Fruit fly (Drosophila melanogaster) whole organism, adult: ENCODE results near the gene SoxN.

Source experiments
- CG11617 ChIP-seq: fragments of 200-800 bp; sonication (Bioruptor generic); optimal IDR thresholded peaks from 2 replicates; lab custom pipeline; 2017; ENCODE audit warnings: mild to moderate bottlenecking, missing biosample characterization, missing genetic modification reagents, missing genetic modification characterization
- CG1620 ChIP-seq: fragments of 200-800 bp; sonication (Bioruptor generic); optimal IDR thresholded peaks from 2 replicates; lab custom pipeline; 2016; ENCODE audit warnings: missing biosample characterization, missing genetic modification characterization
- CG5204 ChIP-seq: fragments of 200-800 bp; sonication (Bioruptor generic); optimal IDR thresholded peaks from 2 replicates; lab custom pipeline; 2016; ENCODE audit warnings: missing biosample characterization, missing genetic modification characterization
- CG7045 ChIP-seq: fragments of 200-800 bp; sonication (Bioruptor generic); optimal IDR thresholded peaks from 2 replicates; lab custom pipeline; 2017; ENCODE audit warnings: missing biosample characterization, mild to moderate bottlenecking, missing genetic modification characterization
- Crg-1 ChIP-seq: fragments of 200-800 bp; sonication (Bioruptor generic); optimal IDR thresholded peaks from 2 replicates; lab custom pipeline; 2016; ENCODE audit warnings: missing biosample characterization, missing genetic modification characterization
- Hr96 ChIP-seq: fragments of 200-800 bp; sonication (Bioruptor generic); optimal IDR thresholded peaks from 2 replicates; lab custom pipeline; 2016; ENCODE audit warnings: missing biosample characterization, missing genetic modification characterization
- Mnt ChIP-seq: fragments of 200-800 bp; sonication (Bioruptor generic); optimal IDR thresholded peaks from 2 replicates; lab custom pipeline; 2016; ENCODE audit warnings: missing biosample characterization, mild to moderate bottlenecking, missing genetic modification characterization
- cnc ChIP-seq, 2 experiments: fragments of >200 bp; optimal IDR thresholded peaks; 2 replicates each; lab custom pipeline; 2017
- kay ChIP-seq: fragments of 200-800 bp; sonication (Bioruptor generic); peaks from one replicate; lab custom pipeline; 2016; ENCODE audit warnings: missing biosample characterization, missing genetic modification characterization, borderline replicate concordance
- ovo ChIP-seq: fragments of 200-800 bp; sonication (Bioruptor generic); optimal IDR thresholded peaks from 2 replicates; lab custom pipeline; 2016; ENCODE audit warnings: missing biosample characterization, missing genetic modification characterization
- pad ChIP-seq: fragments of 200-800 bp; sonication (Bioruptor generic); optimal IDR thresholded peaks from 3 replicates; lab custom pipeline; 2017; ENCODE audit warnings: missing biosample characterization, missing genetic modification characterization, mild to moderate bottlenecking, moderate library complexity, missing genetic modification reagents
- tj ChIP-seq: fragments of 200-800 bp; sonication (Bioruptor generic); optimal IDR thresholded peaks from 3 replicates; lab custom pipeline; 2017; ENCODE audit warnings: missing biosample characterization, mild to moderate bottlenecking, missing genetic modification characterization, moderate library complexity

DNA sequence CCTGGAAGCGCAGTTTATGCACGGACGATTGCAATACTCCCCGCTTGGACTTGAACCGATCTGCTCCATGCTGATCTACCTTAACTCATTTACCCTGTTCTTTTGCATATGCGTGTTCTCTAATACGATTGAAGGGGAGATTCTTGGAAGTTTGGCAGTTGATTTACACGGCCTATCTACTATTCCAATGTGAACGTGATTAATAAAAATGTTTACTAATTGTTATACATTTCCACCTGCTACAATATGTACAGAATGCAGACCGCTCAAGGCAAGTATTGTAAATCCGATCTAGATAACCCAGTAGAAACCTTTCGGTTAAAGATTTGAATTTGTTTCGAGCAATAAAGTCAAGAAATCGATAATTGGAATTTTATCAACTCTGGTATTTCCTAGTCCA is 41.0 kb downstream of the SoxN start, which contains the start of gene CG9483:
- TF ChIP-seq kay = no peak
- TF ChIP-seq ovo = no peak
- no peak for TF ChIP-seq CG1620 (GFP tag; lab: Kevin White, UChicago)
- no peak for TF ChIP-seq tj (GFP tag; lab: Kevin White, UChicago)
- no peak for TF ChIP-seq CG5204 (GFP tag; lab: Kevin White, UChicago)
- TF ChIP-seq Hr96 (GFP tag; lab: Kevin White, UChicago) = no peak
- no peak for TF ChIP-seq Crg-1 (GFP tag; lab: Kevin White, UChicago)
- no peak for TF ChIP-seq CG7045 (GFP tag; lab: Kevin White, UChicago)
- no peak for TF ChIP-seq CG11617 (GFP tag; lab: Kevin White, UChicago)
- no peak for TF ChIP-seq Mnt (GFP tag; lab: Kevin White, UChicago)
- TF ChIP-seq cnc (optimal IDR thresholded peaks at IDR 0.05; lab: Kevin White, UChicago) = no peak
- TF ChIP-seq pad (GFP tag; lab: Kevin White, UChicago) = no peak
